Fruit fly (Drosophila melanogaster): ENCODE data around the gene CG31174.

The CG31174 gene

DNA sequence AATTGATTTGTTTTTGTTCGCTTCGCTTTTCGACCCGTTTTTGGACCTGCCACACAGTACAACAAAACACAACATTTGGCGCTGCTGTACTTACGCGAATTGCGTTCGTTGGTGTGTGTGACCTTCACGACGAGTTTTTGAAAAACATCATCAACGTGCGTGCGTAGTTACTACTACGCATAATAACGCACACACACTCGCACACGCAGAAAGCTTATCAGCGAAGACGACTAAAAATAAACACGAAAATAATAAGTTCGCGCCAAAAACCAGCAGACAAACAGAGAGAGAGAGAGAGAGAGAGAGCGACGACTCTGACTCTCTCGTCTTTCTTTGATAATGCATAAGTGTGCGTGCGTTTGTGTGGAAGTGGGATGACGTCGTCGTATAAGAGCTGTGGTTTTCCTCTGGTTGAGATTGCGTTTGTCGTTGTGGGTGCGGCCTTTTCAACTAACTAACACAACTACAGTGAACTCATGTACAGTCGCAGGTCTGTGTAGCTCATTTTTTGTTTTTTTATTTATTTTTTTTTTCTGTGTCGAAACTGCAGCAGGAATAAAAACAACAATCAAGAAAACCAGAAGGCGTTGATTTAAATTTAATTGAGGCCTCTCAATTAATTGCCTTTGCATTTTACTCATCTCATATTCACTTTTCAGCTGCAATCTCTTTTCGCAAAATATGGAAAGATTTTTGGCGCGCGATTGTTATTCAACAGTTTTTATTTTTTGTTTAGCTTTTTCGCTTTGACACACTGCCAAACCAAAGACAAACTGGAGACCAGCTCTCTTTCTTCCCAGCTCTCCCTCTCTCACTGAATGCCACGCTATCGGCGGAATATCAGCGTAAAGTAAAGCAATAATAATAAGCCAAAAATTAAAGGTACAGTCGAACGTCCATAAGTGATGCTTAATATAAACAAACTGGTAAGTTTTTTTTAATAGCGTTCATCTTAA, 15.4 kb downstream of the CG31174 start (continued):
- peak; percentile 96 for TF ChIP-seq svp (GFP tag)
- TF ChIP-seq Hr4 (GFP tag; optimal IDR thresholded peaks at IDR 0.05) = peak; percentile 29
- peak; percentile 75 for TF ChIP-seq CG9139 (GFP tag; optimal IDR thresholded peaks at IDR 0.05)
- TF ChIP-seq Eip78C (GFP tag) = peak; percentile 79
- TF ChIP-seq Hr39 (GFP tag; optimal IDR thresholded peaks at IDR 0.05) = no peak
- TF ChIP-seq Eip93F (GFP tag; optimal IDR thresholded peaks at IDR 0.05) = peak; percentile 78
- TF ChIP-seq Sox102F (GFP tag; optimal IDR thresholded peaks at IDR 0.05) = peak; percentile 52
- peak; percentile 46 for TF ChIP-seq CG6276 (GFP tag; optimal IDR thresholded peaks at IDR 0.05)
- TF ChIP-seq dac (GFP tag; optimal IDR thresholded peaks at IDR 0.05) = no peak
- no peak for TF ChIP-seq fd59A (GFP tag; optimal IDR thresholded peaks at IDR 0.05)
- TF ChIP-seq topi (GFP tag; optimal IDR thresholded peaks at IDR 0.05) = peak; percentile 26
- peak; percentile 90 for TF ChIP-seq fkh (GFP tag; optimal IDR thresholded peaks at IDR 0.05)
- TF ChIP-seq Smox (GFP tag; optimal IDR thresholded peaks at IDR 0.05) = peak; percentile 11
- peak; percentile 67 for TF ChIP-seq CG15336 (GFP tag; IDR thresholded peaks at IDR 0.05)
- TF ChIP-seq CG8319 (GFP tag; optimal IDR thresholded peaks at IDR 0.05) = peak; percentile 29
- TF ChIP-seq CG32006 (GFP tag; optimal IDR thresholded peaks at IDR 0.05) = no peak
- peak; percentile 69 for TF ChIP-seq CG11762 (GFP tag; optimal IDR thresholded peaks at IDR 0.05; ENCODE audit: insufficient read depth)
- peak; percentile 42 for TF ChIP-seq CG16779 (tag; optimal IDR thresholded peaks at IDR 0.05)
- no peak for TF ChIP-seq CG11294 (GFP tag; IDR thresholded peaks at IDR 0.05)
- no peak for TF ChIP-seq CG11902 (GFP tag; optimal IDR thresholded peaks at IDR 0.05)
- peak; percentile 62 for TF ChIP-seq CG8119 (GFP tag; IDR thresholded peaks at IDR 0.05)
- TF ChIP-seq CG8632 (GFP tag; optimal IDR thresholded peaks at IDR 0.05) = peak; percentile 61
- no peak for TF ChIP-seq lz (GFP tag; optimal IDR thresholded peaks at IDR 0.05)
- no peak for TF ChIP-seq CG4318 (GFP tag; optimal IDR thresholded peaks at IDR 0.05)
- TF ChIP-seq CG1621 (tag; optimal IDR thresholded peaks at IDR 0.05) = peak; percentile 19
- TF ChIP-seq net (GFP tag; optimal IDR thresholded peaks at IDR 0.05) = peak; percentile 43
- TF ChIP-seq eg (GFP tag; IDR thresholded peaks at IDR 0.05) = peak; percentile 81
- TF ChIP-seq CG6808 (GFP tag; optimal IDR thresholded peaks at IDR 0.05) = peak; percentile 70
- peak; percentile 38 for TF ChIP-seq Sox14 (GFP tag; optimal IDR thresholded peaks at IDR 0.05)
- TF ChIP-seq OdsH (GFP tag; optimal IDR thresholded peaks at IDR 0.05) = peak; percentile 3
- peak; percentile 15 for TF ChIP-seq Blimp-1 (GFP tag; optimal IDR thresholded peaks at IDR 0.05)
- peak; percentile 71 for TF ChIP-seq CG6854 (GFP tag; optimal IDR thresholded peaks at IDR 0.05)
- no peak for TF ChIP-seq Ets96B (tag; optimal IDR thresholded peaks at IDR 0.05)

dm6 chr3R:21852579-21853233, 16.6 kb downstream of the CG31174 start:
- TF ChIP-seq CG8119 (GFP tag; IDR thresholded peaks at IDR 0.05) = 0 out of 3 replicates have a peak, but pooled peaks have one; percentile 12
- peak; percentile 15 to 21 for TF ChIP-seq ss (GFP tag; optimal IDR thresholded peaks at IDR 0.05)
- TF ChIP-seq Smox (GFP tag; optimal IDR thresholded peaks at IDR 0.05) = no peak
- TF ChIP-seq CG31627 (GFP tag; optimal IDR thresholded peaks at IDR 0.05) = no peak
- peak; percentile 60 for TF ChIP-seq Sox14 (GFP tag; optimal IDR thresholded peaks at IDR 0.05)
- no peak for TF ChIP-seq Sox102F (GFP tag; optimal IDR thresholded peaks at IDR 0.05)
- peak; percentile 28 for TF ChIP-seq esn (GFP tag; optimal IDR thresholded peaks at IDR 0.05)
- no peak for TF ChIP-seq CG1621 (tag; optimal IDR thresholded peaks at IDR 0.05)
- TF ChIP-seq net (GFP tag; optimal IDR thresholded peaks at IDR 0.05) = no peak
- TF ChIP-seq svp (GFP tag) = no peak
- no peak for TF ChIP-seq OdsH (GFP tag; optimal IDR thresholded peaks at IDR 0.05)
- TF ChIP-seq Eip78C (GFP tag) = peak; percentile 72
- TF ChIP-seq CG11762 (GFP tag; optimal IDR thresholded peaks at IDR 0.05; ENCODE audit: insufficient read depth) = no peak
- TF ChIP-seq lz (GFP tag; optimal IDR thresholded peaks at IDR 0.05) = no peak
- TF ChIP-seq Ets21C (GFP tag; optimal IDR thresholded peaks at IDR 0.05) = no peak
- TF ChIP-seq CG6808 (GFP tag; optimal IDR thresholded peaks at IDR 0.05) = peak; percentile 30
- TF ChIP-seq CG6276 (GFP tag; optimal IDR thresholded peaks at IDR 0.05) = peak; percentile 21
- TF ChIP-seq fkh (GFP tag; optimal IDR thresholded peaks at IDR 0.05) = no peak
- TF ChIP-seq CG10669 (GFP tag; optimal IDR thresholded peaks at IDR 0.05) = peak; percentile 48
- TF ChIP-seq spab (GFP tag; optimal IDR thresholded peaks at IDR 0.05) = peak; percentile 30
- TF ChIP-seq Sox15 (GFP tag; optimal IDR thresholded peaks at IDR 0.05) = no peak
- TF ChIP-seq CG3032 (tag; optimal IDR thresholded peaks at IDR 0.05) = no peak
- TF ChIP-seq dac (GFP tag; optimal IDR thresholded peaks at IDR 0.05) = no peak
- TF ChIP-seq CG15336 (GFP tag; IDR thresholded peaks at IDR 0.05) = 0 out of 2 replicates have a peak, but pooled peaks have one; percentile 15
- TF ChIP-seq Hr4 (GFP tag; optimal IDR thresholded peaks at IDR 0.05) = peak; percentile 11
- no peak for TF ChIP-seq Blimp-1 (GFP tag; optimal IDR thresholded peaks at IDR 0.05)
- TF ChIP-seq cyc (GFP tag; optimal IDR thresholded peaks at IDR 0.05) = no peak
- peak; percentile 30 for TF ChIP-seq Ets96B (tag; optimal IDR thresholded peaks at IDR 0.05)
- no peak for TF ChIP-seq CG11902 (GFP tag; optimal IDR thresholded peaks at IDR 0.05)
- peak; percentile 40 for TF ChIP-seq vri (GFP tag; optimal IDR thresholded peaks at IDR 0.05)
- peak; percentile 13 for TF ChIP-seq CG3919 (GFP tag; optimal IDR thresholded peaks at IDR 0.05)

Measured in whole organism, prepupa.